Worm (Caenorhabditis elegans) whole organism, mixed stage, embryonic: ENCODE results near the gene thk-1.

Experiments used
- M03D4.4 ChIP-seq: sonication (generic microtip); optimal IDR thresholded peaks from 2 replicates; lab custom pipeline; 2017; ENCODE audit warnings: mild to moderate bottlenecking, missing genetic modification characterization, missing compliant biosample characterization
- bed-3 ChIP-seq: fragments of 200-800 bp; sonication (Bioruptor generic); optimal IDR thresholded peaks from 3 replicates; lab custom pipeline; 2018; ENCODE audit warnings: mild to moderate bottlenecking, missing genetic modification characterization, moderate library complexity, missing compliant biosample characterization
- blmp-1 ChIP-seq: fragments of 150-350 bp; optimal IDR thresholded peaks from 2 replicates; lab custom pipeline; 2014; ENCODE audit warnings: missing biosample characterization, missing genetic modification characterization
- ceh-39 ChIP-seq: fragments of 150-350 bp; optimal IDR thresholded peaks from 2 replicates; lab custom pipeline; 2014; ENCODE audit warnings: missing biosample characterization, missing genetic modification characterization
- ceh-43 ChIP-seq: fragments of 200-800 bp; sonication (Bioruptor generic); optimal IDR thresholded peaks from 2 replicates; lab custom pipeline; 2018; ENCODE audit warnings: mild to moderate bottlenecking, missing genetic modification characterization, moderate library complexity, missing compliant biosample characterization
- ces-1 ChIP-seq: fragments of 150-350 bp; optimal IDR thresholded peaks from 2 replicates; lab custom pipeline; 2014; ENCODE audit warnings: missing biosample characterization, missing genetic modification reagents, missing genetic modification characterization
- cnd-1 ChIP-seq: fragments of 200-800 bp; sonication (Bioruptor generic); optimal IDR thresholded peaks from 2 replicates; lab custom pipeline; 2018; ENCODE audit warnings: mild to moderate bottlenecking, missing genetic modification characterization, missing compliant biosample characterization
- drap-1 ChIP-seq: fragments of 200-800 bp; sonication (Bioruptor generic); optimal IDR thresholded peaks from 3 replicates; lab custom pipeline; 2018; ENCODE audit warnings: mild to moderate bottlenecking, missing genetic modification characterization, missing compliant biosample characterization
- elt-1 ChIP-seq: sonication (generic microtip); optimal IDR thresholded peaks from 2 replicates; lab custom pipeline; 2017; ENCODE audit warnings: missing genetic modification characterization, mild to moderate bottlenecking, missing compliant biosample characterization, antibody characterized with exemption, moderate library complexity, borderline replicate concordance; ENCODE audit not compliant: insufficient read depth
- elt-3 ChIP-seq: fragments of 150-350 bp; optimal IDR thresholded peaks from 2 replicates; lab custom pipeline; 2014; ENCODE audit warnings: missing biosample characterization, missing genetic modification characterization
- flh-1 ChIP-seq: fragments of 200-800 bp; sonication (Bioruptor generic); optimal IDR thresholded peaks from 2 replicates; lab custom pipeline; 2018; ENCODE audit warnings: mild to moderate bottlenecking, missing genetic modification characterization, moderate library complexity, missing compliant biosample characterization
- hlh-1 ChIP-seq: fragments of 150-350 bp; optimal IDR thresholded peaks from 2 replicates; lab custom pipeline; 2014; ENCODE audit warnings: missing biosample characterization, missing genetic modification reagents, missing genetic modification characterization
- lin-13 ChIP-seq: fragments of 150-350 bp; optimal IDR thresholded peaks from 2 replicates; lab custom pipeline; 2014; ENCODE audit warnings: missing biosample characterization, missing genetic modification characterization
- lin-32 ChIP-seq: fragments of 200-800 bp; sonication (Bioruptor generic); optimal IDR thresholded peaks from 2 replicates; lab custom pipeline; 2018; ENCODE audit warnings: mild to moderate bottlenecking, missing genetic modification characterization, missing compliant biosample characterization
- lsy-2 ChIP-seq: fragments of 150-350 bp; optimal IDR thresholded peaks from 2 replicates; lab custom pipeline; 2014; ENCODE audit warnings: missing biosample characterization, missing genetic modification characterization
- mab-5 ChIP-seq: fragments of 150-350 bp; optimal IDR thresholded peaks from 2 replicates; lab custom pipeline; 2014; ENCODE audit warnings: missing biosample characterization, missing genetic modification characterization
- mep-1 ChIP-seq: fragments of 150-350 bp; optimal IDR thresholded peaks from 2 replicates; lab custom pipeline; 2017; ENCODE audit warnings: missing biosample characterization, missing genetic modification reagents, missing genetic modification characterization, inconsistent platforms
- mls-2 ChIP-seq: sonication (generic microtip); optimal IDR thresholded peaks from 2 replicates; lab custom pipeline; 2016; ENCODE audit warnings: mild to moderate bottlenecking, missing genetic modification characterization, moderate library complexity, missing compliant biosample characterization
- nhr-12 ChIP-seq: fragments of 150-350 bp; optimal IDR thresholded peaks from 2 replicates; lab custom pipeline; 2014; ENCODE audit warnings: missing biosample characterization, missing genetic modification characterization
- nhr-237 ChIP-seq: fragments of 150-350 bp; optimal IDR thresholded peaks from 2 replicates; lab custom pipeline; 2014; ENCODE audit warnings: missing biosample characterization, missing genetic modification characterization
- nhr-28 ChIP-seq: fragments of 150-350 bp; optimal IDR thresholded peaks from 2 replicates; lab custom pipeline; 2014; ENCODE audit warnings: missing biosample characterization, missing genetic modification characterization
- pha-4 ChIP-seq: fragments of 150-350 bp; optimal IDR thresholded peaks from 2 replicates; lab custom pipeline; 2018; ENCODE audit warnings: missing biosample characterization, missing genetic modification reagents, missing genetic modification characterization
- sem-2 ChIP-seq: fragments of 200-800 bp; sonication (Bioruptor generic); optimal IDR thresholded peaks from 2 replicates; lab custom pipeline; 2018; ENCODE audit warnings: mild to moderate bottlenecking, missing genetic modification characterization, missing compliant biosample characterization
- snpc-4 ChIP-seq: fragments of 150-350 bp; optimal IDR thresholded peaks from 2 replicates; lab custom pipeline; 2014; ENCODE audit warnings: missing biosample characterization, missing genetic modification characterization
- sptf-1 ChIP-seq: sonication (generic microtip); optimal IDR thresholded peaks from 2 replicates; lab custom pipeline; 2017; ENCODE audit warnings: mild to moderate bottlenecking, missing genetic modification characterization, moderate library complexity, missing compliant biosample characterization
- tbx-8 ChIP-seq: fragments of 200-800 bp; sonication (Bioruptor generic); optimal IDR thresholded peaks from 2 replicates; lab custom pipeline; 2018; ENCODE audit warnings: mild to moderate bottlenecking, missing genetic modification characterization, moderate library complexity, missing compliant biosample characterization
- unc-120 ChIP-seq: sonication (generic microtip); optimal IDR thresholded peaks from 2 replicates; lab custom pipeline; 2017; ENCODE audit warnings: missing genetic modification characterization, missing compliant biosample characterization; ENCODE audit not compliant: poor library complexity, severe bottlenecking
- unc-62 ChIP-seq: fragments of 150-350 bp; optimal IDR thresholded peaks from 2 replicates; lab custom pipeline; 2014; ENCODE audit warnings: missing biosample characterization, missing genetic modification reagents, missing genetic modification characterization
- zip-8 ChIP-seq: fragments of 150-350 bp; optimal IDR thresholded peaks from 2 replicates; lab custom pipeline; 2014; ENCODE audit warnings: missing biosample characterization, missing genetic modification characterization

Gene thk-1

ce11 chrIV:10276960-10277359, 4.4 kb downstream of the thk-1 start, which contains the start of gene Y43C5A.7:
Gene Y43C5A.7 (plus strand): TSS chrIV:10277260.
- TF ChIP-seq ceh-39 (no peak), sptf-1 (tag; lab: Kevin White, UChicago) (no peak), hlh-1 (tag; lab: Kevin White, UChicago) (no peak), M03D4.4 (tag; lab: Kevin White, UChicago) (no peak), flh-1 (GFP tag; lab: Kevin White, UChicago) (no peak), lsy-2 (no peak), cnd-1 (tag; lab: Kevin White, UChicago) (no peak), elt-1 (tag; lab: Kevin White, UChicago) (no peak), tbx-8 (GFP tag; lab: Kevin White, UChicago) (no peak), nhr-28 (tag; lab: Kevin White, UChicago) (no peak), sem-2 (GFP tag; lab: Kevin White, UChicago) (no peak), elt-3 (tag; lab: Kevin White, UChicago) (no peak), mep-1 (no peak), snpc-4 (tag; lab: Kevin White, UChicago) (no peak), unc-62 (GFP tag; lab: Kevin White, UChicago) (no peak)

- no peak for TF ChIP-seq tbx-8 (GFP tag; lab: Kevin White, UChicago)
- TF ChIP-seq bed-3 (GFP tag; lab: Kevin White, UChicago): no peak
- TF ChIP-seq mep-1: no peak
- no peak for TF ChIP-seq ceh-39
- no peak for TF ChIP-seq mls-2 (tag; lab: Kevin White, UChicago)
- no peak for TF ChIP-seq drap-1
- TF ChIP-seq zip-8 (tag; lab: Kevin White, UChicago): no peak
- no peak for TF ChIP-seq ceh-43
- no peak for TF ChIP-seq ces-1
- TF ChIP-seq unc-62 (GFP tag; lab: Kevin White, UChicago): no peak
- TF ChIP-seq nhr-28 (tag; lab: Kevin White, UChicago): no peak
- no peak for TF ChIP-seq lin-13
- TF ChIP-seq lin-32: no peak
- TF ChIP-seq lsy-2: no peak
- TF ChIP-seq, all 35 proteins: peak for 0
These were observed 6.3 kb downstream of the thk-1 start for ce11 chrIV:10275050-10275449.

ce11 chrIV:10273781-10274313, 7.5 kb downstream of the thk-1 start, which contains the start of gene Y43C5A.3:
Gene Y43C5A.3 (plus strand): TSS chrIV:10274036.
- TF ChIP-seq elt-1 (tag; lab: Kevin White, UChicago) (no peak), mab-5 (tag; lab: Kevin White, UChicago) (no peak), unc-62 (GFP tag; lab: Kevin White, UChicago) (no peak), snpc-4 (tag; lab: Kevin White, UChicago) (no peak), zip-8 (tag; lab: Kevin White, UChicago) (no peak), tbx-8 (GFP tag; lab: Kevin White, UChicago) (no peak), pha-4 (tag; lab: Kevin White, UChicago) (no peak), unc-120 (no peak), blmp-1 (no peak), mep-1 (no peak), lsy-2 (no peak), mls-2 (tag; lab: Kevin White, UChicago) (no peak), nhr-237 (no peak), ceh-39 (no peak), nhr-12 (no peak)

ce11 chrIV:10273360-10273759, 8.0 kb downstream of the thk-1 start:
- no peak for TF ChIP-seq mep-1

ce11 chrIV:10269137-10269933, 12.0 kb downstream of the thk-1 start, which contains the start of the genes nspd-7 and Y43C5A.2:
Gene nspd-7 (minus strand): TSS chrIV:10269187.
Gene Y43C5A.2 (plus strand): TSS chrIV:10269883.
- TF ChIP-seq elt-3 (tag; lab: Kevin White, UChicago): no peak
- no peak for TF ChIP-seq M03D4.4 (tag; lab: Kevin White, UChicago)
- TF ChIP-seq hlh-1 (tag; lab: Kevin White, UChicago): no peak
